Worm (Caenorhabditis elegans) whole organism, L3 larva: ENCODE results near the gene K07F5.6.
A peak's percentile ranks its signal among the peaks of the same experiment; 100 is the strongest.

Experiments used
- ZK546.5 ChIP-seq: sonication (generic microtip); optimal IDR thresholded peaks from 2 replicates; lab custom pipeline; 2017; ENCODE audit warnings: missing biosample characterization, missing genetic modification characterization
- ama-1 ChIP-seq: fragments of 150-350 bp; optimal IDR thresholded peaks from 2 replicates; lab custom pipeline; 2018
- elt-1 ChIP-seq: fragments of 150-350 bp; optimal IDR thresholded peaks from 2 replicates; lab custom pipeline; 2014; ENCODE audit warnings: missing biosample characterization, missing genetic modification characterization
- nhr-237 ChIP-seq: fragments of 150-350 bp; optimal IDR thresholded peaks from 2 replicates; lab custom pipeline; 2014; ENCODE audit warnings: missing biosample characterization, missing genetic modification characterization
- nhr-28 ChIP-seq: fragments of 150-350 bp; optimal IDR thresholded peaks from 2 replicates; lab custom pipeline; 2014; ENCODE audit warnings: missing biosample characterization, missing genetic modification characterization
- nhr-76 ChIP-seq: fragments of 150-350 bp; sonication (generic microtip); optimal IDR thresholded peaks from 5 replicates; lab custom pipeline; 2014; ENCODE audit warnings: missing biosample characterization, missing genetic modification characterization
- pha-4 ChIP-seq: fragments of 150-350 bp; optimal IDR thresholded peaks from 2 replicates; lab custom pipeline; 2014; ENCODE audit warnings: missing biosample characterization, missing genetic modification reagents, missing genetic modification characterization
- pqm-1 ChIP-seq: fragments of 150-350 bp; optimal IDR thresholded peaks from 2 replicates; lab custom pipeline; 2017; ENCODE audit warnings: missing biosample characterization, missing genetic modification characterization, inconsistent platforms
- tbx-2 ChIP-seq: sonication (generic microtip); optimal IDR thresholded peaks from 2 replicates; lab custom pipeline; 2016; ENCODE audit warnings: mild to moderate bottlenecking, missing genetic modification characterization, missing compliant biosample characterization
- unc-62 ChIP-seq: fragments of 150-350 bp; sonication (generic microtip); optimal IDR thresholded peaks from 4 replicates; lab custom pipeline; 2014; ENCODE audit warnings: missing biosample characterization, missing genetic modification reagents, missing genetic modification characterization

ce11 chrIV:9867915-9868314, 21.4 kb upstream of the K07F5.6 start:
- TF ChIP-seq elt-1 (no peak), tbx-2 (tag; lab: Kevin White, UChicago) (peak; percentile 57), pqm-1 (tag; lab: Kevin White, UChicago) (no peak), unc-62 (GFP tag; lab: Kevin White, UChicago) (peak; percentile 3), ZK546.5 (no peak), nhr-76 (tag; lab: Kevin White, UChicago) (no peak), nhr-28 (tag; lab: Kevin White, UChicago) (no peak), pha-4 (no peak), nhr-237 (no peak), ama-1 (lab: Kevin White, UChicago) (no peak)
